Worm (Caenorhabditis elegans): ENCODE measurements around the gene skr-16.

- TF ChIP-seq skn-1 (tag; optimal IDR thresholded peaks at IDR 0.05): no peak
- no peak for TF ChIP-seq snpc-4 (tag; optimal IDR thresholded peaks at IDR 0.05)
- TF ChIP-seq fos-1 (tag; optimal IDR thresholded peaks at IDR 0.05): no peak
- TF ChIP-seq nhr-23 (tag; optimal IDR thresholded peaks at IDR 0.05): no peak
- no peak for TF ChIP-seq nhr-11 (tag; optimal IDR thresholded peaks at IDR 0.05)
- no peak for TF ChIP-seq mdl-1 (tag; optimal IDR thresholded peaks at IDR 0.05)
- TF ChIP-seq ama-1 (optimal IDR thresholded peaks at IDR 0.05): no peak
- TF ChIP-seq aly-2 (tag; optimal IDR thresholded peaks at IDR 0.05): no peak
- no peak for TF ChIP-seq sem-4 (tag; optimal IDR thresholded peaks at IDR 0.05)
- no peak for TF ChIP-seq nhr-77 (tag; optimal IDR thresholded peaks at IDR 0.05)
- TF ChIP-seq alr-1 (tag; optimal IDR thresholded peaks at IDR 0.05): no peak
- TF ChIP-seq nhr-237 (tag; optimal IDR thresholded peaks at IDR 0.05): no peak
- no peak for TF ChIP-seq unc-62 (GFP tag; optimal IDR thresholded peaks at IDR 0.05)
Measured at ce11 chrIV:7149020-7149601, 19.4 kb upstream of the skr-16 start, which contains the start of gene C34D4.4.

Measured in whole organism, L2 larva.